Worm (Caenorhabditis elegans) whole organism, L4/young adult: ENCODE data around the gene srz-102.

Source experiments
- W03F9.2 ChIP-seq: fragments of 150-350 bp; optimal IDR thresholded peaks from 2 replicates; lab custom pipeline; 2014; ENCODE audit warnings: missing biosample characterization, missing genetic modification characterization
- dao-5 ChIP-seq: sonication (generic microtip); optimal IDR thresholded peaks from 2 replicates; lab custom pipeline; 2016; ENCODE audit warnings: missing genotype, missing genetic modification characterization, moderate library complexity, missing compliant biosample characterization
- him-1 ChIP-seq: sonication (generic microtip); optimal IDR thresholded peaks from 2 replicates; lab custom pipeline; 2016; ENCODE audit warnings: missing genotype, missing genetic modification reagents, missing genetic modification characterization, missing compliant biosample characterization

srz-102 gene

ce11 chrV:16668473-16668872 lies 18.9 kb upstream of the srz-102 start, which contains the start of gene F14F8.9:
Gene F14F8.9, minus strand, starts transcription at chrV:16668573.
- TF ChIP-seq W03F9.2 (tag; lab: Kevin White, UChicago) (no peak), dao-5 (tag; lab: Kevin White, UChicago) (no peak), him-1 (tag; lab: Kevin White, UChicago) (no peak)

DNA sequence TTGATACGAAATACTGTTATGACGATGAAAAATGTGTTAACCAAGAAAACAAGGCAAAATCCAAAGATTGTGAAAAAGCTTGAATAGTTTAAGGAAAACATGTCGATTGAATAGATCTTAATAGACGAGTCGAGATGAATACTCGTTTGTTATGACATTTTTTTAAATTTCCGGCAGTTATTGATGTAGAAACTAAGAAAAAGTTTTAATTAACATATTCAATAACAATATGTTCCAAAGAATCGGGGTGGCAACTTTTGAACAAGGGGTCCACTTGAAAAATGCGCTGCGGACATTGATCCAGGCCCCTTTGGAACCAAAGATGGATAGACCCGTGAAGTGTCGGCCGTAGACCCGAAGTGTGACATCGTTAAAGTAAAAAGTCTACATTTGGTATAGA lies 16.1 kb upstream of the srz-102 start, which contains the start of gene str-61:
str-61 (minus strand) TSS at position 101 of the 400 bp plus-strand sequence.
- TF ChIP-seq him-1 (tag; lab: Kevin White, UChicago): no peak

DNA sequence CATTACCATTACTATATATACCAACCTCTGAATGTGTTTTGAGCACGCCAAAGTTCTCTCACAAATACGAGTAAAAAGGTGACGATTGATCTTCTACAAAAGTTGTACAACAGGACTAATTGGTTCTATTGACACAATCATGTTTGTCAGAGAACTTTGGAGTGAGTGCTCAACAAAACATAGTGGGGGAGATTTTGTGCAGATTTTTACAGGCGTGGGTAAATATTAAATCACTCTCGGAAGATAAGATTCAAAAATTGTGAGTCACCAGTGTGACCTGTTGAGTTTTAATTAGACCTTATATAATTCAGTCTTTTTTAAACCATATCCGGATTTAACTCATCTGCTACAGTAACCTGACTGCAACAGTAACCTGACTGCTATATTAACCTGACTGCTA lies 15.1 kb upstream of the srz-102 start, which contains the start of gene F14F8.8:
F14F8.8 (minus strand) TSS at position 101 of the 400 bp plus-strand sequence.
- TF ChIP-seq dao-5 (tag; lab: Kevin White, UChicago) (no peak), him-1 (tag; lab: Kevin White, UChicago) (no peak)

DNA sequence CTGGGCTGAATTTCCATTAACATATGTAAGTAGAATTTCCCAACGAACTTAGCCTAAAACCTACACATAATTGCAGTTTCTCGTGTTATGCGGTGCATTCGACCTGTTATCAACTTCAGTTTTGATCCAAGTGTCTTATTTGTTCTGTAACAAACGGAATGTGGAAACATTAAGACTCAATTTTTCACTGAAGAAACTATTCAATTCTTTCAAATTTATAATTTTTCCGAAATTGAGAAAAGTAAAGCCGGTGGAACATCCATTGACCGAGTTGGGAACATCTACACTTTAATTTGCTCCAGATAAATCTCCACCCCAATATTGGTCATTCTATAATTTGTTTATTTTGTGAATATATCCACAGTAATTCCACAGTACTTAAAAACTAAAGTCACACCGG lies 12.9 kb upstream of the srz-102 start:
- TF ChIP-seq dao-5 (tag; lab: Kevin White, UChicago): no peak
- TF ChIP-seq W03F9.2 (tag; lab: Kevin White, UChicago): no peak
- TF ChIP-seq him-1 (tag; lab: Kevin White, UChicago): no peak

ce11 chrV:16675553-16675952 lies 11.8 kb upstream of the srz-102 start, which contains the start of gene srz-1:
Gene srz-1, plus strand, starts transcription at chrV:16675853.
- no peak for TF ChIP-seq him-1 (tag; lab: Kevin White, UChicago)
- no peak for TF ChIP-seq W03F9.2 (tag; lab: Kevin White, UChicago)
- TF ChIP-seq dao-5 (tag; lab: Kevin White, UChicago): no peak

DNA sequence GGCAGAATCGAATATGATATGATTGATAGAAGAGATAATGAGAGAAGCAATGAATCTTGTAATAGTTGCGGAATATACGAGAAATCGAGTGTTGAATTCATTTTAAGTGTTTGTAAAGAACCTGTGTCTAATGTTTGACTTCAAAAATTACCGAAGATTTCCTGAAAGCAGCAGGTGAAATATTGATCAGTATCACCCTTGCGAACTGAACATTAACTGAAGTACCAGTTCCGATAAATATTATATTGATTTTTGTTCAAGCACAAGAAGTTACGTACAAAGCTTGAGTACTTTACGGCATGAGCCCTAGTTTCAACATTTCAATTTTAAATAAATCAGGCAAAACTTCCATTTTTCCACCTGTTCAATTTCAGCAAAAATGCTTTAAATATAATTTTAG lies 8.1 kb upstream of the srz-102 start, which contains the start of gene srz-103:
srz-103 (minus strand) TSS at position 101 of the 400 bp plus-strand sequence.
- TF ChIP-seq him-1 (tag; lab: Kevin White, UChicago): no peak
- TF ChIP-seq dao-5 (tag; lab: Kevin White, UChicago): no peak
- no peak for TF ChIP-seq W03F9.2 (tag; lab: Kevin White, UChicago)

- no peak for TF ChIP-seq W03F9.2 (tag; lab: Kevin White, UChicago)
- TF ChIP-seq him-1 (tag; lab: Kevin White, UChicago): no peak
- no peak for TF ChIP-seq dao-5 (tag; lab: Kevin White, UChicago)
Observed at ce11 chrV:16679981-16680380, 7.3 kb upstream of the srz-102 start, which contains the start of gene srw-44. Gene srw-44, plus strand, starts transcription at chrV:16680281.

ce11 chrV:16682886-16683285 lies 4.4 kb upstream of the srz-102 start, which contains the start of gene srw-36:
Gene srw-36, plus strand, starts transcription at chrV:16683186.
- TF ChIP-seq dao-5 (tag; lab: Kevin White, UChicago): no peak
- no peak for TF ChIP-seq W03F9.2 (tag; lab: Kevin White, UChicago)
- TF ChIP-seq him-1 (tag; lab: Kevin White, UChicago): no peak

- TF ChIP-seq him-1 (tag; lab: Kevin White, UChicago) (no peak), W03F9.2 (tag; lab: Kevin White, UChicago) (no peak), dao-5 (tag; lab: Kevin White, UChicago) (no peak)
Observed at ce11 chrV:16683359-16683758, 4.0 kb upstream of the srz-102 start.

DNA sequence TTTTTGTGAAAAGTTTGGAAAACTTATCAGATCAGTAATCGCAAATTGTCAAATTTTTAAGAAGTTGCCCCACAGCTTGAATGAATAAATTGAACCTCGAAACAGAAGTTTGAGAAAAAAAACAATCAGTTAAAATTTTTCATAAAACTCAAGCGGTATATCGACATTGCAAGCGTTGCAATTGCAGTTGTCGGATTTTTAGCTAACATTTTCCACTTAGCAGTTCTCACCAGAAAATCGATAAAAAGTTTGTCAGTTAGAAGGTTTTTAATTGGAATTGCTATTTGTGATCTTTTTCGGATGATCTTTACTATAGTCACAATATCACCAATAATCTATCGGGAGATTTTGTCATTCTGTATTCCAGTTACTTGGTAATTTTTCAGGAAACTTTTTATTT lies 1.6 kb upstream of the srz-102 start, which contains the start of gene srw-43:
srw-43 (plus strand) TSS at position 301 of the 400 bp plus-strand sequence.
- TF ChIP-seq W03F9.2 (tag; lab: Kevin White, UChicago): no peak
- TF ChIP-seq dao-5 (tag; lab: Kevin White, UChicago): no peak
- no peak for TF ChIP-seq him-1 (tag; lab: Kevin White, UChicago)

DNA sequence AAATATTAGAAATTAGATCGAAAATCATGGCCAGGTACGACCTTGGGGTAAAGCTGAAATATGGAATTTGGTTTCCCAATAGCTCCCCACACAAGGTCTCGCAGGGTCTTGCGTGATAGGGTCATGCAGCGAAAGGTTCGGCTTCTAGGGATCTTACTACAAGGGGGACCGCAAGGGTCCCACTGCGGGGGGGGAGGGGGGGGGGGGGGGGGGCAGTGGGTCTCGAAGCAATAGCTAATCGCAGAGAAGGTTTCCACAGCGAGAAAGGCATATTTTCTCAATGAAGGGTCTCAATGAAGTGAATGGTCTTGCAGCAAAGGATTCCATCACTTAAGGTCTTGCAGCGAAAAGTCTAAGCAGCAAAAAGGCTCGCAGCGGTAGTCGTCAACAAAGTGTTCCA lies 5.7 kb downstream of the srz-102 start:
- TF ChIP-seq dao-5 (tag; lab: Kevin White, UChicago) (no peak), him-1 (tag; lab: Kevin White, UChicago) (no peak), W03F9.2 (tag; lab: Kevin White, UChicago) (no peak)

- TF ChIP-seq him-1 (tag; lab: Kevin White, UChicago): no peak
- no peak for TF ChIP-seq dao-5 (tag; lab: Kevin White, UChicago)
- TF ChIP-seq W03F9.2 (tag; lab: Kevin White, UChicago): no peak
Observed at ce11 chrV:16693732-16694131, 6.4 kb downstream of the srz-102 start, which contains the start of gene srw-42. Gene srw-42, minus strand, starts transcription at chrV:16693832.

DNA sequence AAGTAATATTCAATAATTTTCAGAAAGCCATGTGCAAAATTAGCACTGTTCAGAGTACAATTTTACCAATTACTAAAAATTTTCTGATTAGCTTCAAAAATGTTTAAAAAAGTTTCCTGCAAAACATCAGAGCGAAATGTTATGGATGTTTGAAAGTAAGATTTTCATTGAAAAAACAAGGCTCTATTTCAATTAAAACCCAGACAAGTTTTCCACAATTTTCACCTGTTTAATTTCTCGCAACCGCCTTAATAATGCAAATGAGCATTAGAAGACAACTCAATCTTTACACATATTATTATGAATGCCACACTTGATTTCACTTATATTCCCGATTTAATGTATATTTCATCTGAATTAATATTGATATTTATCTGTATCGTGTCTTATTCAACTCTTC lies 7.2 kb downstream of the srz-102 start, which contains the start of gene srz-101:
srz-101 (plus strand) TSS at position 301 of the 400 bp plus-strand sequence.
- TF ChIP-seq him-1 (tag; lab: Kevin White, UChicago): no peak
- TF ChIP-seq dao-5 (tag; lab: Kevin White, UChicago): no peak
- no peak for TF ChIP-seq W03F9.2 (tag; lab: Kevin White, UChicago)

DNA sequence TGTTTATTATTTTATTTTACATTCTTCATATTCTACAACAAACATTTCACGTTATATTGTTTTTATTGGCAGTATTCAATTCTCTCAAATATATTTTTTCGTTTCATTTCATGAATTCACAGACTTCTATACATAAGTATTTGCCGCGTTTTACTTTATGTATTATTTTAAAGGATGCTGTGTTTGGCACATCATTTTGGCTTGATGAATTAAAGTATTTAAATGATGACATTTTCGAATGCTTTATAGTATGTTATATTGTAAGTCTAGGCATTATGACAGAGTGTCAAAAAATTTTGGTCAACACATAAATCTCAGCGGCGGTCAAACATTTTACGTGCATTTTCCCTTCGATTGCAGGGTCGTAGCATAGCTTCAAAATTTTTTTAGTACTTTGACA lies 8.2 kb downstream of the srz-102 start:
- no peak for TF ChIP-seq dao-5 (tag; lab: Kevin White, UChicago)
- no peak for TF ChIP-seq W03F9.2 (tag; lab: Kevin White, UChicago)
- TF ChIP-seq him-1 (tag; lab: Kevin White, UChicago): no peak
